Fruit fly (Drosophila melanogaster) whole organism, wandering third instar larva: ENCODE results near the gene Cdc37.

Experiments
- Mio ChIP-seq: sonication (Bioruptor generic); optimal IDR thresholded peaks from 2 replicates; lab custom pipeline; 2016; ENCODE audit warnings: missing biosample characterization, missing genetic modification characterization
- brk ChIP-seq: fragments of 200-800 bp; sonication (Bioruptor generic); optimal IDR thresholded peaks from 2 replicates; lab custom pipeline; 2016; ENCODE audit warnings: missing biosample characterization, mild to moderate bottlenecking, missing genetic modification characterization
- dmrt93B ChIP-seq: fragments of 200-800 bp; sonication (Bioruptor generic); optimal IDR thresholded peaks from 2 replicates; lab custom pipeline; 2018; ENCODE audit warnings: missing biosample characterization, mild to moderate bottlenecking, missing genetic modification characterization
- ey ChIP-seq: fragments of 200-800 bp; sonication (Bioruptor generic); optimal IDR thresholded peaks from 2 replicates; lab custom pipeline; 2016; ENCODE audit warnings: missing biosample characterization, missing genetic modification characterization
- h ChIP-seq: fragments of 200-800 bp; sonication (Bioruptor generic); optimal IDR thresholded peaks from 3 replicates; lab custom pipeline; 2016; ENCODE audit warnings: missing biosample characterization, mild to moderate bottlenecking, missing genetic modification characterization
- pan ChIP-seq: fragments of >200 bp; optimal IDR thresholded peaks from 2 replicates; lab custom pipeline; 2017

dm6 chr3L:1817405-1817804 lies 22.2 kb downstream of the Cdc37 start:
- no peak for TF ChIP-seq ey (GFP tag; lab: Kevin White, UChicago)
- no peak for TF ChIP-seq h (GFP tag; lab: Kevin White, UChicago)
- TF ChIP-seq Mio (GFP tag; lab: Kevin White, UChicago): no peak
- TF ChIP-seq dmrt93B (GFP tag; lab: Kevin White, UChicago): no peak
- no peak for TF ChIP-seq brk (GFP tag; lab: Kevin White, UChicago)
- TF ChIP-seq pan (lab: Kevin White, UChicago): no peak
